Fruit fly (Drosophila melanogaster) whole organism, adult: ENCODE measurements around the gene CG14207.

ENCODE experiments used
- CG11617 ChIP-seq: fragments of 200-800 bp; sonication (Bioruptor generic); optimal IDR thresholded peaks from 2 replicates; lab custom pipeline; 2017; ENCODE audit warnings: mild to moderate bottlenecking, missing biosample characterization, missing genetic modification reagents, missing genetic modification characterization
- CG12768 ChIP-seq: fragments of 200-800 bp; sonication (Bioruptor generic); optimal IDR thresholded peaks from 2 replicates; lab custom pipeline; 2017; ENCODE audit warnings: missing biosample characterization, missing genetic modification characterization, mild to moderate bottlenecking, moderate library complexity, missing genetic modification reagents
- CG14711 ChIP-seq: fragments of 200-800 bp; sonication (Bioruptor generic); optimal IDR thresholded peaks from 2 replicates; lab custom pipeline; 2018; ENCODE audit warnings: missing biosample characterization, mild to moderate bottlenecking, missing genetic modification characterization, moderate library complexity
- CG1620 ChIP-seq: fragments of 200-800 bp; sonication (Bioruptor generic); optimal IDR thresholded peaks from 2 replicates; lab custom pipeline; 2016; ENCODE audit warnings: missing biosample characterization, missing genetic modification characterization
- CG33017 ChIP-seq: fragments of 200-800 bp; sonication (Bioruptor generic); optimal IDR thresholded peaks from 2 replicates; lab custom pipeline; 2018; ENCODE audit warnings: missing biosample characterization, mild to moderate bottlenecking, missing genetic modification characterization, moderate library complexity
- CG5204 ChIP-seq: fragments of 200-800 bp; sonication (Bioruptor generic); optimal IDR thresholded peaks from 2 replicates; lab custom pipeline; 2016; ENCODE audit warnings: missing biosample characterization, missing genetic modification characterization
- CG7045 ChIP-seq: fragments of 200-800 bp; sonication (Bioruptor generic); optimal IDR thresholded peaks from 2 replicates; lab custom pipeline; 2017; ENCODE audit warnings: missing biosample characterization, mild to moderate bottlenecking, missing genetic modification characterization
- CG7101 ChIP-seq: fragments of 200-800 bp; sonication (Bioruptor generic); optimal IDR thresholded peaks from 2 replicates; lab custom pipeline; 2018; ENCODE audit warnings: missing biosample characterization, mild to moderate bottlenecking, missing genetic modification characterization, moderate library complexity
- Clk ChIP-seq: fragments of 200-800 bp; sonication (Bioruptor generic); optimal IDR thresholded peaks from 2 replicates; lab custom pipeline; 2017; ENCODE audit warnings: missing biosample characterization, missing genetic modification characterization
- Crg-1 ChIP-seq: fragments of 200-800 bp; sonication (Bioruptor generic); optimal IDR thresholded peaks from 2 replicates; lab custom pipeline; 2016; ENCODE audit warnings: missing biosample characterization, missing genetic modification characterization
- Hr96 ChIP-seq: fragments of 200-800 bp; sonication (Bioruptor generic); optimal IDR thresholded peaks from 2 replicates; lab custom pipeline; 2016; ENCODE audit warnings: missing biosample characterization, missing genetic modification characterization
- Mnt ChIP-seq: fragments of 200-800 bp; sonication (Bioruptor generic); optimal IDR thresholded peaks from 2 replicates; lab custom pipeline; 2016; ENCODE audit warnings: missing biosample characterization, mild to moderate bottlenecking, missing genetic modification characterization
- bab1 ChIP-seq: fragments of 200-800 bp; sonication (Bioruptor generic); optimal IDR thresholded peaks from 3 replicates; lab custom pipeline; 2019; ENCODE audit warnings: missing biosample characterization, mild to moderate bottlenecking, missing genetic modification characterization, moderate library complexity
- cic ChIP-seq: fragments of 200-800 bp; sonication (Bioruptor generic); optimal IDR thresholded peaks from 2 replicates; lab custom pipeline; 2017; ENCODE audit warnings: missing biosample characterization, mild to moderate bottlenecking, missing genetic modification characterization, moderate library complexity
- cnc ChIP-seq, 2 experiments: fragments of >200 bp; optimal IDR thresholded peaks; 2 replicates each; lab custom pipeline; 2017
- kay ChIP-seq: fragments of 200-800 bp; sonication (Bioruptor generic); peaks from one replicate; lab custom pipeline; 2016; ENCODE audit warnings: missing biosample characterization, missing genetic modification characterization, borderline replicate concordance
- ovo ChIP-seq: fragments of 200-800 bp; sonication (Bioruptor generic); optimal IDR thresholded peaks from 2 replicates; lab custom pipeline; 2016; ENCODE audit warnings: missing biosample characterization, missing genetic modification characterization
- pad ChIP-seq: fragments of 200-800 bp; sonication (Bioruptor generic); optimal IDR thresholded peaks from 3 replicates; lab custom pipeline; 2017; ENCODE audit warnings: missing biosample characterization, missing genetic modification characterization, mild to moderate bottlenecking, moderate library complexity, missing genetic modification reagents
- tj ChIP-seq: fragments of 200-800 bp; sonication (Bioruptor generic); optimal IDR thresholded peaks from 3 replicates; lab custom pipeline; 2017; ENCODE audit warnings: missing biosample characterization, mild to moderate bottlenecking, missing genetic modification characterization, moderate library complexity
- toe ChIP-seq: fragments of 200-800 bp; sonication (Bioruptor generic); optimal IDR thresholded peaks from 2 replicates; lab custom pipeline; 2016; ENCODE audit warnings: missing biosample characterization, missing genetic modification characterization

Gene CG14207

DNA sequence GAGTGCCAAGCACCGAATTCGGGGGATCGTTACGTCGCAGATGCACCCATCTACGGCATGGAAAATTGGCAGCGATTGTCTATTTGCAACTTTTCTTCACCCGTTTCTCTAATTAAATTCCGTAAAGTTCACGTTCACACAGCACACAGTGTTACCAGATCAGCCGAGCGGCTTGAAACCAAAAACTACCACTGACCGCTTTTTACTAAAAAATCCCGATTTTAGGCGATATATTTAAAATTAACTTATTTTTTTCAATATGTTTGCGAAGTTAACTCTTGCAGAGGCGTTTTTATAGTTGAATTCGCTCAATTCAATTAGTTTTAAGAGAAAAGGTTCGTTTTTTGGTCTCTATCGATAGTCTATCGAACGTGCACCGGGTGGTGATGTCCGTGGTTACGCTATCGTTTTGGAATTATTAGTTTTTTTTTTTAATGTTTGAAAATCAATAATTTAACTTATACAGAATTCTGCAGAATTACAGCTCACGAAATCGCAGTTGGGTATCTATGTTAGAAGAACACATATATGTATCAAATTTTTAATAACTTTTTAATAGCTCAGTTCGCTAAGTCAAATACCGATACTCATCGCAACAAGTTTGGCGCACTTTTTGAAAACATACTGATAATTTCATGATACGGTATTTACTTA, 25.2 kb upstream of the CG14207 start, which contains the start of gene Tao:
TSS of gene Tao (minus strand) at position 153 of the 654 bp plus-strand sequence.
- TF ChIP-seq CG7045 (GFP tag; lab: Kevin White, UChicago) (no peak), tj (GFP tag; lab: Kevin White, UChicago) (no peak), Crg-1 (GFP tag; lab: Kevin White, UChicago) (no peak), Clk (GFP tag; lab: Kevin White, UChicago) (no peak), pad (GFP tag; lab: Kevin White, UChicago) (no peak), CG5204 (no peak), CG11617 (GFP tag; lab: Kevin White, UChicago) (no peak), cic (GFP tag; lab: Kevin White, UChicago) (no peak), toe (GFP tag; lab: Kevin White, UChicago) (no peak), CG1620 (GFP tag; lab: Kevin White, UChicago) (no peak), cnc (optimal IDR thresholded peaks at IDR 0.05; lab: Kevin White, UChicago) (no peak), Mnt (GFP tag; lab: Kevin White, UChicago) (no peak), CG14711 (tag; lab: Kevin White, UChicago) (no peak), CG12768 (GFP tag; lab: Kevin White, UChicago) (no peak), bab1 (GFP tag; lab: Kevin White, UChicago) (no peak), CG7101 (tag; lab: Kevin White, UChicago) (no peak)

- TF ChIP-seq kay (GFP tag; lab: Kevin White, UChicago) (no peak), Mnt (GFP tag; lab: Kevin White, UChicago) (no peak), tj (GFP tag; lab: Kevin White, UChicago) (no peak), CG33017 (tag; lab: Kevin White, UChicago) (no peak), Hr96 (GFP tag; lab: Kevin White, UChicago) (no peak), CG1620 (GFP tag; lab: Kevin White, UChicago) (no peak), bab1 (GFP tag; lab: Kevin White, UChicago) (no peak), CG7101 (tag; lab: Kevin White, UChicago) (no peak), pad (GFP tag; lab: Kevin White, UChicago) (no peak), CG11617 (GFP tag; lab: Kevin White, UChicago) (no peak), Crg-1 (GFP tag; lab: Kevin White, UChicago) (no peak), CG14711 (tag; lab: Kevin White, UChicago) (no peak), cnc (optimal IDR thresholded peaks at IDR 0.05; lab: Kevin White, UChicago) (no peak), cic (GFP tag; lab: Kevin White, UChicago) (no peak)
Observed at dm6 chrX:19581881-19582280, 23.1 kb upstream of the CG14207 start, which contains the start of gene CG14218. Gene CG14218 (minus strand): TSS chrX:19581981.

DNA sequence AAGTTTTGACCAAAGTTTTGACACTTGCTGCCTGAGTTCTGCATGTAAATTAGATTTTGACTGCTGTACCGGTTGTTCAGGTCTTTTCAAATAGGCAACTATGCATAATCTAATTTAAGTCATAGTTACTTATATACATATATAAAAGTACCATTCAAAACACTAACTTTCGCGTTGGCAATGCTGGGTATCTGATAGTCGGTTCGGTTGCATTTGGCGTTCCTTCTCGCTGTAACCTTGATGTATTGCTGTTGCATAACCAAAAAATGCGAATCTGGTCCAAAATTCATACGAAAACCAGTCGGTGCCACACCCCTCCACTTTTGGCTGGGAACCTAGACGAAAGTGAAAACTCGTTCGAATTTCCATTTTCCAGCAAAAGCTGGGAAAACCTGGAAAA, 22.3 kb upstream of the CG14207 start:
- TF ChIP-seq CG7045 (GFP tag; lab: Kevin White, UChicago) (no peak), Mnt (GFP tag; lab: Kevin White, UChicago) (no peak), Clk (GFP tag; lab: Kevin White, UChicago) (no peak), pad (GFP tag; lab: Kevin White, UChicago) (no peak), bab1 (GFP tag; lab: Kevin White, UChicago) (no peak), toe (GFP tag; lab: Kevin White, UChicago) (no peak), CG7101 (tag; lab: Kevin White, UChicago) (no peak), CG12768 (GFP tag; lab: Kevin White, UChicago) (no peak), CG33017 (tag; lab: Kevin White, UChicago) (no peak), CG14711 (tag; lab: Kevin White, UChicago) (no peak), CG5204 (no peak), cnc (optimal IDR thresholded peaks at IDR 0.05; lab: Kevin White, UChicago) (no peak), CG1620 (GFP tag; lab: Kevin White, UChicago) (no peak), ovo (GFP tag; lab: Kevin White, UChicago) (no peak), kay (GFP tag; lab: Kevin White, UChicago) (no peak), Hr96 (GFP tag; lab: Kevin White, UChicago) (no peak), Crg-1 (GFP tag; lab: Kevin White, UChicago) (no peak), CG11617 (GFP tag; lab: Kevin White, UChicago) (no peak)

DNA sequence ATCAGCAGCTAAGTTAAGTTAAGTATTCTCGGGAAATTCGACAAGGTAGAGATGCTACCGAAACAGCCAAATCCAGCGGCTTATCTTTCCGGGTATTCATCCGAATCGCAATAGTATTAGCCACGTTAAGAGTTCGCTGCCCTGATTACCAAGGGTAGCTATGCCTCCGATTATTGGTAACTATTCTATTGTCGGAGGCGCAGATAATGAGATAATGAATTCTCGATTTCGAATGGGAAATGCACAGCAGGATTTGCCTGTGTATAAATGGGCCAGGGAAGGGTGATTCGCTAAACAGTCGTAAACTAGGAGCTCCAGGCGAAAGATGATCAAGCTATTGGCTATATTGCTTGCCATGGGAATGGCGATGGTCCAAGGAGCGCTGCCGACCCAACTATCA, 21.7 kb upstream of the CG14207 start, which contains the start of gene CG14204:
TSS of gene CG14204 (plus strand) at position 301 of the 400 bp plus-strand sequence.
- TF ChIP-seq cic (GFP tag; lab: Kevin White, UChicago), result no peak
- TF ChIP-seq CG11617 (GFP tag; lab: Kevin White, UChicago), result no peak
- no peak for TF ChIP-seq pad (GFP tag; lab: Kevin White, UChicago)
- no peak for TF ChIP-seq CG12768 (GFP tag; lab: Kevin White, UChicago)
- TF ChIP-seq CG5204, result no peak
- no peak for TF ChIP-seq toe (GFP tag; lab: Kevin White, UChicago)
- TF ChIP-seq bab1 (GFP tag; lab: Kevin White, UChicago), result no peak
- no peak for TF ChIP-seq CG33017 (tag; lab: Kevin White, UChicago)
- TF ChIP-seq cnc (optimal IDR thresholded peaks at IDR 0.05; lab: Kevin White, UChicago), result no peak
- TF ChIP-seq Clk (GFP tag; lab: Kevin White, UChicago), result no peak
- TF ChIP-seq CG14711 (tag; lab: Kevin White, UChicago), result no peak
- no peak for TF ChIP-seq CG7045 (GFP tag; lab: Kevin White, UChicago)
- no peak for TF ChIP-seq Crg-1 (GFP tag; lab: Kevin White, UChicago)
- no peak for TF ChIP-seq CG7101 (tag; lab: Kevin White, UChicago)
- TF ChIP-seq Hr96 (GFP tag; lab: Kevin White, UChicago), result no peak
- no peak for TF ChIP-seq kay (GFP tag; lab: Kevin White, UChicago)
- no peak for TF ChIP-seq ovo (GFP tag; lab: Kevin White, UChicago)
- no peak for TF ChIP-seq tj (GFP tag; lab: Kevin White, UChicago)

DNA sequence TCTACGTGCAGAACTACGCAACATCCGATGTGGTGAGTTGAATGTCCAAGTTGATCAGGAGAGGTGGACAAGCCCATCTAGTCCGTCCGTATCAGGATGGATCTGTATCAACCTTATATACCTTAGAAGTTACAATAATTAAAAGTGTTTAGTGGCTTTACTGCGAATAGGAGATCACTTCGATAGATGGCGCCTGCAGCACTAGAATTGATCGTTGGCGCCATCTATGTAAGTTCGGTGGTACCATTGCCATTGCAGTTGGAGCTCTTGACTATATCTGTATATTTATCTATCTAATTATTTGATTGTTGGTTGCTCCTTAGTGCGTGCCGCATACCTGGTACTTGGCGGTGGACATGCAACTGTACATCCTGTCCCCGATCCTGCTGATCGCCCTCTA, 19.9 kb upstream of the CG14207 start:
- TF ChIP-seq CG5204 (no peak), toe (GFP tag; lab: Kevin White, UChicago) (no peak), CG1620 (GFP tag; lab: Kevin White, UChicago) (no peak), pad (GFP tag; lab: Kevin White, UChicago) (no peak), Clk (GFP tag; lab: Kevin White, UChicago) (no peak), ovo (GFP tag; lab: Kevin White, UChicago) (no peak), Mnt (GFP tag; lab: Kevin White, UChicago) (no peak), kay (GFP tag; lab: Kevin White, UChicago) (no peak), CG11617 (GFP tag; lab: Kevin White, UChicago) (no peak), CG33017 (tag; lab: Kevin White, UChicago) (no peak), Crg-1 (GFP tag; lab: Kevin White, UChicago) (no peak), Hr96 (GFP tag; lab: Kevin White, UChicago) (no peak), cnc (optimal IDR thresholded peaks at IDR 0.05; lab: Kevin White, UChicago) (no peak), CG12768 (GFP tag; lab: Kevin White, UChicago) (no peak), tj (GFP tag; lab: Kevin White, UChicago) (no peak), CG14711 (tag; lab: Kevin White, UChicago) (no peak), bab1 (GFP tag; lab: Kevin White, UChicago) (no peak), CG7101 (tag; lab: Kevin White, UChicago) (no peak), cic (GFP tag; lab: Kevin White, UChicago) (no peak)
